Worm (Caenorhabditis elegans) whole organism, L1 larva: ENCODE results near the gene nhr-38.

Experiments
- C16A3.4 ChIP-seq: fragments of 150-350 bp; optimal IDR thresholded peaks from 2 replicates; lab custom pipeline; 2014; ENCODE audit warnings: missing biosample characterization, missing genetic modification characterization
- C34B4.2 ChIP-seq: sonication (generic microtip); optimal IDR thresholded peaks from 2 replicates; lab custom pipeline; 2017; ENCODE audit warnings: mild to moderate bottlenecking, missing genetic modification characterization, missing compliant biosample characterization
- F16B12.6 ChIP-seq: fragments of 150-350 bp; optimal IDR thresholded peaks from 2 replicates; lab custom pipeline; 2014; ENCODE audit warnings: missing biosample characterization, missing genetic modification characterization
- Y116A8C.19 ChIP-seq: sonication (generic microtip); optimal IDR thresholded peaks from 2 replicates; lab custom pipeline; 2016; ENCODE audit warnings: missing compliant biosample characterization, missing genetic modification characterization, borderline replicate concordance
- alr-1 ChIP-seq: fragments of 200-800 bp; sonication (Bioruptor generic); optimal IDR thresholded peaks from 2 replicates; lab custom pipeline; 2018; ENCODE audit warnings: borderline replicate concordance, mild to moderate bottlenecking, missing genetic modification characterization, missing compliant biosample characterization
- aly-2 ChIP-seq: fragments of 150-350 bp; optimal IDR thresholded peaks from 2 replicates; lab custom pipeline; 2014; ENCODE audit warnings: missing biosample characterization, missing genetic modification characterization
- ama-1 ChIP-seq: fragments of 150-350 bp; optimal IDR thresholded peaks from 2 replicates; lab custom pipeline; 2014
- blmp-1 ChIP-seq: fragments of 150-350 bp; optimal IDR thresholded peaks from 2 replicates; lab custom pipeline; 2014; ENCODE audit warnings: missing biosample characterization, missing genetic modification characterization
- ceh-8 ChIP-seq: fragments of 200-800 bp; sonication (Bioruptor generic); optimal IDR thresholded peaks from 2 replicates; lab custom pipeline; 2018; ENCODE audit warnings: mild to moderate bottlenecking, missing genetic modification characterization, moderate library complexity, missing compliant biosample characterization
- ceh-82 ChIP-seq, 3 experiments: fragments of 150-350 bp in 1 of 3; sonication (generic microtip) in 2 of 3; optimal IDR thresholded peaks; 2 replicates each; lab custom pipeline; 2014 to 2017; ENCODE audit warnings: missing biosample characterization in 3 of 3, missing genetic modification characterization in 3 of 3
- ceh-88 ChIP-seq: fragments of 200-800 bp; sonication (Bioruptor generic); IDR thresholded peaks from 2 replicates; pipeline ENCODE4 v1.3.6; 2022; ENCODE audit warnings: missing genetic modification characterization, missing compliant biosample characterization
- ces-1 ChIP-seq: fragments of 150-350 bp; optimal IDR thresholded peaks from 2 replicates; lab custom pipeline; 2014; ENCODE audit warnings: missing biosample characterization, missing genetic modification reagents, missing genetic modification characterization
- efl-1 ChIP-seq, 4 experiments: fragments of 150-350 bp; optimal IDR thresholded peaks in 3 of 4; peaks in 1 of 4; 1 replicate in 1 of 4; 2 replicates in 3 of 4; lab custom pipeline; 2014; ENCODE audit warnings: missing biosample characterization in 2 of 4, missing genetic modification characterization in 2 of 4, missing genetic modification reagents in 2 of 4
- egl-27 ChIP-seq, 2 experiments: fragments of 150-350 bp in 1 of 2; sonication (generic microtip); optimal IDR thresholded peaks; 3 replicates each; lab custom pipeline; 2017 to 2018; ENCODE audit warnings: missing biosample characterization in 2 of 2, missing genetic modification characterization in 2 of 2, missing genetic modification reagents in 2 of 2
- elt-3 ChIP-seq, 6 experiments: fragments of 150-350 bp in 1 of 6; sonication (generic microtip); optimal IDR thresholded peaks; 2 replicates each; lab custom pipeline; 2017 to 2018; ENCODE audit warnings: missing biosample characterization in 6 of 6, missing genetic modification characterization in 6 of 6, inconsistent platforms in 1 of 6
- fkh-10 ChIP-seq: sonication (generic microtip); optimal IDR thresholded peaks from 2 replicates; lab custom pipeline; 2017; ENCODE audit warnings: missing biosample characterization, missing genetic modification reagents, missing genetic modification characterization
- fkh-4 ChIP-seq: sonication (generic microtip); optimal IDR thresholded peaks from 2 replicates; lab custom pipeline; 2016; ENCODE audit warnings: missing compliant biosample characterization, missing genetic modification characterization, borderline replicate concordance
- grh-1 ChIP-seq: fragments of 200-800 bp; sonication (Bioruptor generic); IDR thresholded peaks from 2 replicates; pipeline ENCODE4 v1.3.6; 2022; ENCODE audit warnings: missing genetic modification reagents, missing genetic modification characterization, missing compliant biosample characterization
- hlh-4 ChIP-seq: sonication (generic microtip); optimal IDR thresholded peaks from 2 replicates; lab custom pipeline; 2016; ENCODE audit warnings: mild to moderate bottlenecking, missing genetic modification characterization, missing compliant biosample characterization
- hpl-2 ChIP-seq: fragments of 150-350 bp; optimal IDR thresholded peaks from 2 replicates; lab custom pipeline; 2014; ENCODE audit warnings: missing biosample characterization, missing genetic modification reagents, missing genetic modification characterization
- lin-14 ChIP-seq: fragments of 200-800 bp; sonication (Bioruptor generic); optimal IDR thresholded peaks from 2 replicates; lab custom pipeline; 2018; ENCODE audit warnings: mild to moderate bottlenecking, missing genetic modification characterization, moderate library complexity, missing compliant biosample characterization
- lin-15B ChIP-seq: fragments of 150-350 bp; sonication (generic microtip); optimal IDR thresholded peaks from 3 replicates; lab custom pipeline; 2014; ENCODE audit warnings: missing biosample characterization, missing genetic modification characterization
- lin-39 ChIP-seq: fragments of 150-350 bp; optimal IDR thresholded peaks from 2 replicates; lab custom pipeline; 2014; ENCODE audit warnings: missing biosample characterization, missing genetic modification reagents, missing genetic modification characterization
- lsy-2 ChIP-seq, 2 experiments: fragments of 150-350 bp; optimal IDR thresholded peaks; 2 replicates each; lab custom pipeline; 2014; ENCODE audit warnings: missing biosample characterization in 2 of 2, missing genetic modification characterization in 2 of 2
- mab-9 ChIP-seq: fragments of 200-800 bp; sonication (Bioruptor generic); IDR thresholded peaks from 2 replicates; pipeline ENCODE4 v1.3.6; 2022; ENCODE audit warnings: missing genetic modification reagents, missing genetic modification characterization, missing compliant biosample characterization
- nhr-12 ChIP-seq: sonication (generic microtip); optimal IDR thresholded peaks from 2 replicates; lab custom pipeline; 2017; ENCODE audit warnings: missing biosample characterization, missing genetic modification characterization
- nhr-19 ChIP-seq: fragments of 200-800 bp; sonication (Bioruptor generic); conservative IDR thresholded peaks from 2 replicates; pipeline ENCODE4 v1.3.6; 2022; ENCODE audit warnings: missing genetic modification characterization, missing compliant biosample characterization
- nhr-28 ChIP-seq: fragments of 150-350 bp; optimal IDR thresholded peaks from 2 replicates; lab custom pipeline; 2014; ENCODE audit warnings: missing biosample characterization, missing genetic modification characterization
- nhr-47 ChIP-seq: sonication (generic microtip); optimal IDR thresholded peaks from 2 replicates; lab custom pipeline; 2016; ENCODE audit warnings: mild to moderate bottlenecking, missing genetic modification characterization, moderate library complexity, missing compliant biosample characterization
- nhr-71 ChIP-seq: sonication (generic microtip); optimal IDR thresholded peaks from 2 replicates; lab custom pipeline; 2016; ENCODE audit warnings: mild to moderate bottlenecking, missing genetic modification characterization, moderate library complexity, missing compliant biosample characterization
- nhr-85 ChIP-seq: sonication (generic microtip); peaks from one replicate; lab custom pipeline; 2016; ENCODE audit warnings: missing genetic modification characterization, inconsistent platforms, missing compliant biosample characterization
- pag-3 ChIP-seq: sonication (generic microtip); optimal IDR thresholded peaks from 2 replicates; lab custom pipeline; 2017; ENCODE audit warnings: missing genetic modification characterization, mild to moderate bottlenecking, missing compliant biosample characterization, antibody characterized with exemption, borderline replicate concordance; ENCODE audit not compliant: insufficient read depth
- pax-3 ChIP-seq: fragments of 200-800 bp; sonication (Bioruptor generic); optimal IDR thresholded peaks from 2 replicates; lab custom pipeline; 2018; ENCODE audit warnings: mild to moderate bottlenecking, missing genetic modification characterization, moderate library complexity, missing compliant biosample characterization
- rnt-1 ChIP-seq: sonication (generic microtip); optimal IDR thresholded peaks from 2 replicates; lab custom pipeline; 2016; ENCODE audit warnings: mild to moderate bottlenecking, missing genetic modification characterization, moderate library complexity, missing compliant biosample characterization
- snpc-4 ChIP-seq: fragments of 150-350 bp; optimal IDR thresholded peaks from 2 replicates; lab custom pipeline; 2014; ENCODE audit warnings: missing biosample characterization, missing genetic modification characterization
- snu-23 ChIP-seq: sonication (generic microtip); optimal IDR thresholded peaks from 2 replicates; lab custom pipeline; 2016; ENCODE audit warnings: missing genetic modification characterization, missing compliant biosample characterization
- sox-4 ChIP-seq: sonication (generic microtip); optimal IDR thresholded peaks from 2 replicates; lab custom pipeline; 2016; ENCODE audit warnings: missing genetic modification characterization, missing compliant biosample characterization
- sptf-1 ChIP-seq: fragments of 150-350 bp; optimal IDR thresholded peaks from 2 replicates; lab custom pipeline; 2014; ENCODE audit warnings: missing biosample characterization, missing genetic modification characterization
- sup-37 ChIP-seq: fragments of 200-800 bp; sonication (Bioruptor generic); optimal IDR thresholded peaks from 2 replicates; lab custom pipeline; 2018; ENCODE audit warnings: mild to moderate bottlenecking, missing genetic modification characterization, missing compliant biosample characterization
- tbx-2 ChIP-seq: sonication (generic microtip); optimal IDR thresholded peaks from 2 replicates; lab custom pipeline; 2016; ENCODE audit warnings: missing genetic modification characterization, missing compliant biosample characterization
- tlp-1 ChIP-seq: fragments of 150-350 bp; optimal IDR thresholded peaks from 2 replicates; lab custom pipeline; 2014; ENCODE audit warnings: missing biosample characterization, missing genetic modification characterization
- vab-15 ChIP-seq: sonication (generic microtip); optimal IDR thresholded peaks from 2 replicates; lab custom pipeline; 2017; ENCODE audit warnings: missing genotype, mild to moderate bottlenecking, missing genetic modification characterization, missing compliant biosample characterization
- xbp-1 ChIP-seq: sonication (generic microtip); optimal IDR thresholded peaks from 2 replicates; lab custom pipeline; 2016; ENCODE audit warnings: missing genetic modification characterization, missing compliant biosample characterization
- zip-4 ChIP-seq: fragments of 200-800 bp; sonication (Bioruptor generic); optimal IDR thresholded peaks from 2 replicates; lab custom pipeline; 2018; ENCODE audit warnings: mild to moderate bottlenecking, missing genetic modification characterization, moderate library complexity, missing compliant biosample characterization
- ztf-4 ChIP-seq: fragments of 150-350 bp; optimal IDR thresholded peaks from 2 replicates; lab custom pipeline; 2014; ENCODE audit warnings: missing biosample characterization, missing genetic modification characterization

The nhr-38 gene

DNA sequence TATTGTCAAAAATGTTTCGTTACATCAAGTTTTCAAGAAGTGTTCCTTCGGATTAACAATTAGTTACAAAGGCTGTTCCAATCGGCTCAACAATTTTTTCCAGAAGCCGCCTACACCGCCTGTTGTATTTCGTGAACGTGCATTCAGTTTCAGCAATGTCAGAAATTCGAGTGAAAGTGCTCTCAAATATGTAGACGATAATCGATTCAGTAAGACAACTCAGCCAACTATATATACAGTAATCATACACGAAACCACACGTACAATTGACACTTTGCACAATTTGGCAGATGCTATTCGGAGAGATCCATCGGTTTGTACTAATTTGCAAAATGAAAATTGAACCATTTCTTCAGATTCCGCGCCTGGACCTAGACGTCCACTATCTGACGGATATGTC lies 13.5 kb upstream of the nhr-38 start:
- TF ChIP-seq tbx-2 (tag; lab: Kevin White, UChicago) (no peak), nhr-85 (tag; lab: Kevin White, UChicago) (no peak), snpc-4 (tag; lab: Kevin White, UChicago) (no peak), lin-15B (tag; lab: Kevin White, UChicago) (no peak), ceh-8 (GFP tag; lab: Kevin White, UChicago) (no peak), alr-1 (tag; lab: Kevin White, UChicago) (no peak), ztf-4 (tag; lab: Kevin White, UChicago) (no peak), snu-23 (GFP tag; lab: Kevin White, UChicago) (no peak), nhr-19 (GFP tag; lab: Robert Waterston, UW) (no peak), ceh-88 (no peak), tlp-1 (no peak), efl-1 (optimal IDR thresholded peaks at IDR 0.05; lab: Kevin White, UChicago) (no peak), efl-1 (GFP tag; optimal IDR thresholded peaks at IDR 0.05 in 1 of 2; lab: Kevin White, UChicago) (no peak)

DNA sequence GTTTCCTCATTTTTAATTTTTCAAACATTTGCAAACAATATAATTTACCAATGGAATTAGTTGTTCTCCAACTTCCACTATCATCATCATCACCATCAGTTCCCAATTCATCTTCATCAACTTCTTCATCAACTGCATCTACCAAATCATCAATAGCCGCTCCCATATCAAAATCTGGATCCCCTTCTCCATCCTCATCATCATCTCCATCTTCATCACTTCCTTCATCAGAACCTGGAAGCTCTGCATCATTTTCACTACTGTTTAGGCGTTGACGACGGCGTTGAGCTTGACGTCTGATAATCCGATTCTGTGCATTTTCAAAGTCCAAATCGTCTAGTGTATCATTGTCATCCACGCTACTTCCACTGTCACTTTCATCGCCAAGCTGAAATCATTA lies 12.1 kb upstream of the nhr-38 start:
- no peak for TF ChIP-seq nhr-12 (tag; lab: Kevin White, UChicago)
- TF ChIP-seq aly-2 (tag; lab: Kevin White, UChicago): no peak
- TF ChIP-seq ceh-8 (GFP tag; lab: Kevin White, UChicago): no peak
- no peak for TF ChIP-seq nhr-71
- TF ChIP-seq sptf-1 (tag; lab: Kevin White, UChicago): no peak
- TF ChIP-seq ces-1 (GFP tag; lab: Kevin White, UChicago): no peak
- no peak for TF ChIP-seq Y116A8C.19 (tag; lab: Kevin White, UChicago)
- no peak for TF ChIP-seq mab-9
- TF ChIP-seq pax-3 (tag; lab: Kevin White, UChicago): no peak
- TF ChIP-seq ceh-82 (tag; optimal IDR thresholded peaks at IDR 0.05; lab: Kevin White, UChicago): no peak
- TF ChIP-seq fkh-10 (GFP tag; lab: Kevin White, UChicago): no peak
- TF ChIP-seq nhr-28 (tag; lab: Kevin White, UChicago): no peak
- TF ChIP-seq hlh-4 (tag; lab: Kevin White, UChicago): no peak

DNA sequence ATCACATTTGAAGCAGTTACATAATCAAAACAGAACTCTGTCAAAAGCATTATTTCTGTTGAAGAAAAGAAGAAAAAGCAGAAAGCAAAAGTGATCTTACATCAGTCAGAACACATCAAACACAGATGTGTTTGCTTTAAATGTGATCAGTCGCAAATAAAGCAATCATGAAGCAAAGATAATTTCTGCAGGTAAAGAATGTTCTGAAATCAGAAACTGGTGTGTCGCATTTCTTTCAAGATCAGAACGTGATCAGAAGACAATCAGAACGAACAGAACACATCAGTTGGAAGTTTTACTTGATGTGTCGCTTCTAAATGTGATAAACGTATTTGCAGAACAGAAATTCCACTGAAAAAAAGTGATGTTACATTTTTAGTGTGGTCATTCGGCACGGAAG lies 10.9 kb upstream of the nhr-38 start:
- no peak for TF ChIP-seq grh-1 (GFP tag; lab: Robert Waterston, UW)
- TF ChIP-seq F16B12.6 (tag; lab: Kevin White, UChicago): no peak
- no peak for TF ChIP-seq ceh-8 (GFP tag; lab: Kevin White, UChicago)
- no peak for TF ChIP-seq lsy-2 (tag; optimal IDR thresholded peaks at IDR 0.05; lab: Kevin White, UChicago)
- no peak for TF ChIP-seq ama-1 (lab: Kevin White, UChicago)
- no peak for TF ChIP-seq zip-4
- TF ChIP-seq lin-39: no peak
- no peak for TF ChIP-seq ceh-82 (tag; optimal IDR thresholded peaks at IDR 0.05; lab: Kevin White, UChicago)
- TF ChIP-seq ceh-88: no peak
- no peak for TF ChIP-seq pag-3 (tag; lab: Kevin White, UChicago)
- no peak for TF ChIP-seq sox-4 (tag; lab: Kevin White, UChicago)
- no peak for TF ChIP-seq rnt-1 (tag; lab: Kevin White, UChicago)
- TF ChIP-seq lin-14 (GFP tag; lab: Kevin White, UChicago): no peak
- TF ChIP-seq efl-1 (optimal IDR thresholded peaks at IDR 0.05; lab: Kevin White, UChicago): no peak
- TF ChIP-seq efl-1 (GFP tag; optimal IDR thresholded peaks at IDR 0.05 in 1 of 2; lab: Kevin White, UChicago): no peak

DNA sequence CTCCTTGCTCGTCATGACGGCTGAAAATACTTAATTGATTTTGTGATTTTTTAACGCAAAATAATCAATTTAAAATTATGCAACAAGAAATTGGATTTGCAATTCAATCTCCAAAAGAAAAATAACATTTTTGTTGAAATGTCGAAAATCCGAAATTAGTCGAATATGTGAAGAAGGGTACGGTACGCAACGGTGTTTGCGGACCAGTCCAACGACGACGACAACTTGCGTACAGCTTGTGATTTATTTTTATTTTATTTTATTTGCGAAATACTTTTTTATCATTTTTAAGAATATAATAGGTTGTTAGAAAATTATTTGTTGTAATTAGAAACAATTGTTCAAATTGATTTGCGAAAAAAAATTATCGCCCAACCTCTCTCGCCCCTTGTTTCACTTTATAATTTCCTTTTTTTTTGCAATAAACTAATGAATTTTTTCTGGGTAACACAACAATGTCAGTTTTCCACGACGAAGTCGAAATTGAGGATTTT lies 3.2 kb upstream of the nhr-38 start, which contains the start of the genes dcaf-1 and dph-3:
Gene dcaf-1 (minus strand): TSS at position 20 of the 494 bp plus-strand sequence.
Gene dph-3 (plus strand): TSS at position 444 of the 494 bp plus-strand sequence.
- TF ChIP-seq C34B4.2 (tag; lab: Kevin White, UChicago): no peak
- TF ChIP-seq lin-14 (GFP tag; lab: Kevin White, UChicago): no peak
- no peak for TF ChIP-seq pax-3 (tag; lab: Kevin White, UChicago)
- TF ChIP-seq tlp-1: no peak
- TF ChIP-seq vab-15 (tag; lab: Kevin White, UChicago): no peak
- TF ChIP-seq nhr-85 (tag; lab: Kevin White, UChicago): no peak
- TF ChIP-seq efl-1 (optimal IDR thresholded peaks at IDR 0.05; lab: Kevin White, UChicago): peak; percentile 42 to 55
- peak; percentile 55 to 89 for TF ChIP-seq efl-1 (GFP tag; optimal IDR thresholded peaks at IDR 0.05 in 1 of 2; lab: Kevin White, UChicago)
- peak; percentile 55 for TF ChIP-seq blmp-1 (tag; lab: Kevin White, UChicago)
- TF ChIP-seq fkh-4 (tag; lab: Kevin White, UChicago): no peak
- TF ChIP-seq egl-27 (tag; optimal IDR thresholded peaks at IDR 0.05; lab: Kevin White, UChicago): no peak
- TF ChIP-seq C16A3.4: peak; percentile 43
- TF ChIP-seq tbx-2 (tag; lab: Kevin White, UChicago): no peak
- peak; percentile 36 for TF ChIP-seq nhr-47 (tag; lab: Kevin White, UChicago)
- TF ChIP-seq xbp-1 (tag; lab: Kevin White, UChicago): peak; percentile 16
- TF ChIP-seq ceh-88: no peak
- TF ChIP-seq ceh-8 (GFP tag; lab: Kevin White, UChicago): no peak
- no peak for TF ChIP-seq pag-3 (tag; lab: Kevin White, UChicago)
- peak; percentile 90 for TF ChIP-seq F16B12.6 (tag; lab: Kevin White, UChicago)
- TF ChIP-seq hpl-2 (GFP tag; lab: Kevin White, UChicago): no peak
- peak in 1 of 6 experiments; percentile 9 for TF ChIP-seq elt-3 (tag; optimal IDR thresholded peaks at IDR 0.05; lab: Kevin White, UChicago)
- TF ChIP-seq sup-37: no peak
